Fruit fly (Drosophila melanogaster) whole organism, prepupa: ENCODE measurements around the gene Gr63a.

ENCODE experiments used
- CG11762 ChIP-seq: fragments of 200-800 bp; sonication (Bioruptor generic); optimal IDR thresholded peaks from 3 replicates; lab custom pipeline; 2016; ENCODE audit warnings: missing biosample characterization, missing genetic modification characterization; ENCODE audit not compliant: insufficient read depth
- CG16779 ChIP-seq: fragments of 200-800 bp; sonication (Bioruptor generic); optimal IDR thresholded peaks from 3 replicates; lab custom pipeline; 2017; ENCODE audit warnings: missing biosample characterization, mild to moderate bottlenecking, missing genetic modification characterization
- CG9139 ChIP-seq: fragments of 200-800 bp; sonication (Bioruptor generic); optimal IDR thresholded peaks from 3 replicates; lab custom pipeline; 2017; ENCODE audit warnings: missing biosample characterization, mild to moderate bottlenecking, missing genetic modification characterization
- Ets96B ChIP-seq: fragments of 200-800 bp; optimal IDR thresholded peaks from 2 replicates; lab custom pipeline; 2019; ENCODE audit warnings: missing biosample characterization, mild to moderate bottlenecking, missing genetic modification characterization, moderate library complexity
- Gug ChIP-seq: fragments of 200-800 bp; sonication (Bioruptor generic); IDR thresholded peaks from 2 replicates; pipeline ENCODE4 v1.3.6; 2022; ENCODE audit warnings: missing biosample characterization, missing genetic modification characterization
- Hr39 ChIP-seq: fragments of 200-800 bp; sonication (Bioruptor generic); optimal IDR thresholded peaks from 2 replicates; lab custom pipeline; 2016; ENCODE audit warnings: missing biosample characterization, missing genetic modification characterization
- Hr4 ChIP-seq: fragments of 200-800 bp; sonication (Bioruptor generic); optimal IDR thresholded peaks from 3 replicates; lab custom pipeline; 2016; ENCODE audit warnings: missing biosample characterization, missing genetic modification characterization
- Smox ChIP-seq: fragments of 200-800 bp; sonication (Bioruptor generic); optimal IDR thresholded peaks from 3 replicates; lab custom pipeline; 2016; ENCODE audit warnings: missing biosample characterization, missing genetic modification characterization
- Sox15 ChIP-seq: fragments of 200-800 bp; sonication (Bioruptor generic); optimal IDR thresholded peaks from 3 replicates; lab custom pipeline; 2016; ENCODE audit warnings: missing biosample characterization, missing genetic modification characterization

DNA sequence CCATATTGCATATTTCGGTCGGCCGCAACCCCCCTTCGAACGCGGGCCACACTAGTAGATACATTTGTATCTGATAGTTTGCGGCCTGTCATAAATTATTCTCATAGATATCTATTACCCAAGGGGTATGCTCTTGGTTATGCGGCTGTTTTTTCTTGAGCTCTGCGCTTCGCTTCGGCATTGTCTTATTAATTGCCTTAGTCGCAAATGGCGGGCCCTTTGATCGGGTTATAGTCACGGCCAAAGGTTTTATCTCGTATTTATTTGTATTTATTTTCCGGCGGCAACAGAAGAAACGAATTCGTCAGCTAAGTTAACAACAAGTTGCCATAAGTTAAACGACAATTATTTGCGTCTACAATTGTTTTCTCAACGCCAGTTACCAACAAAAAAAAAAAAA is 40.4 kb downstream of the Gr63a start:
- TF ChIP-seq Gug (no peak), Hr39 (GFP tag; lab: Kevin White, UChicago) (no peak), Smox (GFP tag; lab: Kevin White, UChicago) (no peak), CG9139 (GFP tag; lab: Kevin White, UChicago) (no peak), Ets96B (tag; lab: Kevin White, UChicago) (no peak), CG16779 (no peak), CG11762 (GFP tag; lab: Kevin White, UChicago) (no peak), Hr4 (GFP tag; lab: Kevin White, UChicago) (no peak), Sox15 (no peak)
